Fruit fly (Drosophila melanogaster): Measurements from ENCODE around the gene Kif19A.

dm6 chr3R:14162176-14162759 lies 44.0 kb upstream of the Kif19A start, which contains the start of gene CG3199:
- TF ChIP-seq CG34367 (tag; optimal IDR thresholded peaks at IDR 0.05) (no peak), Pif1B (GFP tag; optimal IDR thresholded peaks at IDR 0.05) (no peak), CG9948 (tag; optimal IDR thresholded peaks at IDR 0.05) (no peak), CG12605 (GFP tag; IDR thresholded peaks at IDR 0.05) (no peak), CG14655 (GFP tag; optimal IDR thresholded peaks at IDR 0.05) (no peak), CG17806 (tag; optimal IDR thresholded peaks at IDR 0.05) (no peak), rn (GFP tag; IDR thresholded peaks at IDR 0.05) (no peak), CG8159 (tag; optimal IDR thresholded peaks at IDR 0.05) (no peak), gl (tag; optimal IDR thresholded peaks at IDR 0.05) (no peak), CG8301 (tag; optimal IDR thresholded peaks at IDR 0.05) (no peak), Ets98B (GFP tag; IDR thresholded peaks at IDR 0.05) (no peak), CG15710 (tag; optimal IDR thresholded peaks at IDR 0.05) (no peak)
